Worm (Caenorhabditis elegans) whole organism, L4/young adult: Measurements from ENCODE around the gene ugt-29.
A peak's percentile ranks its signal among the peaks of the same experiment; 100 is the strongest.

Source experiments
- W03F9.2 ChIP-seq: fragments of 150-350 bp; optimal IDR thresholded peaks from 2 replicates; lab custom pipeline; 2014; ENCODE audit warnings: missing biosample characterization, missing genetic modification characterization
- dao-5 ChIP-seq: sonication (generic microtip); optimal IDR thresholded peaks from 2 replicates; lab custom pipeline; 2016; ENCODE audit warnings: missing genotype, missing genetic modification characterization, moderate library complexity, missing compliant biosample characterization
- him-1 ChIP-seq: sonication (generic microtip); optimal IDR thresholded peaks from 2 replicates; lab custom pipeline; 2016; ENCODE audit warnings: missing genotype, missing genetic modification reagents, missing genetic modification characterization, missing compliant biosample characterization

ugt-29 gene

DNA sequence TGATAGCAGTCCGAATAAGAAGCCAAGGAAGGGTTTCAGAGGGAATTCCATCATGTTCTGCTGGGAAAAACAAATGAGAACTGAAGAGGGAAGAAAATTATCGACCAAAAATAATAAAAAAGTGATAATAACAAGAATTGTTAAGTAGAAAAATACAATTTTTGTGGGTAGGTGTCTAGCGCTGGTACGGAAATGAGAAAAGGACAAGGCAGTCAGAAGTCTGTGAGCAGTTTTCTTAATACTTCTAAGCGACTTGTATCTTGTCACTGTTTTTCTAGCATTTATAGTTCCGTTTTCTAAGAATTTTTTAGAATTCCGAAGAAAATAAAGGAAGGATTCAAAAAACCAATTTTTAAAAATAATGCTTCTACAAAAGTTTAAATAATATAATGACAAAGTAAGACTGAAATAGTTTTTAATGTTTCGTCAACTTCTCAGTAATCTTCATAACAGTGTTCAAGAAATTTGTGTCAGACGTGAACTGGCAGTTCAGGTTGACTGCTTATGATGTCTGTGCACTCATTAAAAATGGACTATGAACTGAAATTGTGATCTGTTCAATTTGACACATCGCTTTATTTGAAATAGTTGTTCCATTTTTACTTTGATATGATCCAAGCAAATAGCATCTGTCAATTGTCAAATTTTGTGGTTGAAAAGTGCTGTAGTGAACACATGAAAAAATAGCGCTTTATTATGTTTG, 6.5 kb downstream of the ugt-29 start, which contains the start of gene srx-4:
Gene srx-4 (minus strand): TSS at position 51 of the 703 bp plus-strand sequence.
- TF ChIP-seq W03F9.2 (no peak), dao-5 (no peak), him-1 (tag; lab: Kevin White, UChicago) (no peak)

- TF ChIP-seq him-1 (tag; lab: Kevin White, UChicago) (no peak), W03F9.2 (no peak), dao-5 (no peak)
Observed at ce11 chrV:689538-689937, 9.9 kb downstream of the ugt-29 start.

DNA sequence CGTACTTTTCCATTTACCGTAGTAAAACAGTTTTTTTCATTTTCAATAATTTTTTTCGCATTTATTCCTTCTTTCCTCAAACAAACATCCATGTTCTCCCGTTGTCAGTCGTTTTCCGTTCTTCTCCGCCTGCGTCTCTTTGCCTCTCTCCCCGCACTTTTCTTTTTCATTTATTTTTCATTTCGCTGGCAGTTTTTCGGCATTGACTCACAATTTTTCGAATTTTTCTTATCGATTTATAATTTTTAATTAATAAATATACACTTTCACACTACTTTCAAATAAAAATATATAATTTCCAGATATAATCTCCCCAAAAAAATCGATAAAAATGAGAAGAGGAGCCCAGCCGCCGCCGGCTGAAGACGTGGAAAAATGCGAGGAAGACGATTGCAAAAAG, 12.0 kb downstream of the ugt-29 start, which contains the start of gene H25P19.1:
Gene H25P19.1 (plus strand): TSS at position 301 of the 400 bp plus-strand sequence.
- TF ChIP-seq W03F9.2 (no peak), dao-5 (no peak), him-1 (tag; lab: Kevin White, UChicago) (no peak)

- TF ChIP-seq him-1 (tag; lab: Kevin White, UChicago), result no peak
- TF ChIP-seq dao-5, result no peak
- no peak for TF ChIP-seq W03F9.2
Observed at ce11 chrV:683858-684257, 15.5 kb downstream of the ugt-29 start, which contains the start of gene F31F4.1. F31F4.1 (plus strand) TSS chrV:684060.

DNA sequence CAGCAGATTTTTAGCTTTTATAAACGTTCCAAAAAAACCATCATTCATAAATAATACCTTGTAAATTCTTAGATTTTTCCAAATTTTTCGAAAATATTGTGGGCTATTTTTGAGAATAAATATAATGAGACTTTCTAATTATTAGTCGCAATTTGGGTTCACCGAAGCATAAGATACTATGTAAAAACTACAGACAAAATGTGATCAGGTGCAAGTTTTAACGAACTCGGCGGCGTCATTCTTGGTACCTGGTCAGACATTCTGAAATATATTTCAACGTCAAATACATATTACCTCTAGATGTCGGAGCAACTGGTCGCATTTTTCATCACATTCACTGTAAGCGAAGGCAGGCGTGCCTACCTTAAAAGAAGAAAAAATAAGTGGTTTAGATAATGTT, 17.4 kb downstream of the ugt-29 start, which contains the start of gene srx-23:
Gene srx-23 (plus strand): TSS at position 301 of the 400 bp plus-strand sequence.
- TF ChIP-seq dao-5 (no peak), W03F9.2 (no peak)

- TF ChIP-seq him-1 (tag; lab: Kevin White, UChicago) (no peak), dao-5 (no peak), W03F9.2 (no peak)
Observed at ce11 chrV:679663-680062, 19.7 kb downstream of the ugt-29 start, which contains the start of gene srx-22. srx-22 (plus strand) TSS chrV:679963.

DNA sequence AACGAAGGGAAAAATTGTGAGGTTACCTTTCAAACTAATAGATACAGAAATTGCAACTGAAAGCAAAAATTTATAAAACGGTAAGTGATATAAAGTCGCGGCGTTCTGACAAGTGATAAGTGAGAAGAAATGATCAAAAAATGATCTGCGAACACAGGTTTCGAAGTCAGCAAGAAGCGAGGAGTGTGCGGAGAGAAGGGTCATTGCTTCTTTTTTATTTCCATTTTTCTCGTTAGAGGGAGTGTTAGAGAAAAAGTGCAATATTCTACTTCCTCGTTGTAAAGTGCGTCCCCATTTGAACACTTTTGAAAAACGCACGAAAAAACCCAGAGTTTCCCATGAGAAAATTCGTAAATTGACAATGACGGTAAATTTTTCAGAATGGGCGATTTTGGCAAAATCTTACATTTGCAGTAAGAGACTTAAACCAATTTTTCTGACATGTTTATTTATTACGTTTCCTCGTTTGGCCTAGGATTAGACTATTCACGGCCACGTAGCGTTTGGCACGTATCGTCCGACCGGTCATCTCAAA, 22.8 kb downstream of the ugt-29 start, which contains the start of the genes fbxa-72 and srx-21:
Gene fbxa-72 (minus strand): TSS at position 204 of the 535 bp plus-strand sequence.
Gene srx-21 (plus strand): TSS at position 485 of the 535 bp plus-strand sequence.
- TF ChIP-seq W03F9.2, result peak; percentile 4
- no peak for TF ChIP-seq him-1 (tag; lab: Kevin White, UChicago)
- TF ChIP-seq dao-5, result no peak

- TF ChIP-seq dao-5 (no peak), W03F9.2 (no peak), him-1 (tag; lab: Kevin White, UChicago) (no peak)
Observed at ce11 chrV:676090-676489, 23.3 kb downstream of the ugt-29 start.

- TF ChIP-seq dao-5 (no peak), him-1 (tag; lab: Kevin White, UChicago) (no peak), W03F9.2 (no peak)
Observed at ce11 chrV:674213-674612, 25.2 kb downstream of the ugt-29 start, which contains the start of gene sru-25. sru-25 (minus strand) TSS chrV:674313.

ce11 chrV:671342-671741, 28.0 kb downstream of the ugt-29 start, which contains the start of gene sru-24:
sru-24 (minus strand) TSS chrV:671442.
- no peak for TF ChIP-seq dao-5
- TF ChIP-seq him-1 (tag; lab: Kevin White, UChicago), result no peak
- TF ChIP-seq W03F9.2, result no peak

DNA sequence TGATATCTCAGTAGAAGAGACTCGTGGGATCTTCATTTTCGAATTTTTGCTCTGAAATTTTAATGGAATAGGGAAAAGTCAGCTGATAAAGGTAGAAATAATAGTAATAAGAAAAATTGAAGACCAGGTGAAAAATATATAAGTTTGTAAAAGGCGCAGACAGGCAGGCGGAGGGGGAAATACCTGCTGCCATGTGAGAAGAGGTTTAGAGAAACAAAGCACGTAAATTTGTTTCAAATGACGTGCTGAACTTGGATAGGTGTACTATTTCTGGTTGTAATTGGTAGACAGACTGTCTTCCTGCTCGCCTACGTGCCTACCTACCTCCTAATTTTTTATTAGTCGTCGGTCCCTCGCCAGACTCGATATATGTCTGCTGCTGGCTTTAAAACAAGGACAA, 31.9 kb downstream of the ugt-29 start, which contains the start of gene nhr-180:
Gene nhr-180 (minus strand): TSS at position 52 of the 400 bp plus-strand sequence.
- TF ChIP-seq dao-5 (no peak), W03F9.2 (no peak), him-1 (tag; lab: Kevin White, UChicago) (no peak)

ce11 chrV:664337-664847, 35.0 kb downstream of the ugt-29 start, which contains the start of the genes F31F4.11 and srh-266:
F31F4.11 (minus strand) TSS chrV:664437.
srh-266 (plus strand) TSS chrV:664797.
- TF ChIP-seq W03F9.2 (no peak), him-1 (tag; lab: Kevin White, UChicago) (no peak), dao-5 (no peak)

- TF ChIP-seq him-1 (tag; lab: Kevin White, UChicago) (no peak), W03F9.2 (no peak), dao-5 (no peak)
Observed at ce11 chrV:660210-660609, 39.2 kb downstream of the ugt-29 start, which contains the start of gene F31F4.17. F31F4.17 (minus strand) TSS chrV:660310.

DNA sequence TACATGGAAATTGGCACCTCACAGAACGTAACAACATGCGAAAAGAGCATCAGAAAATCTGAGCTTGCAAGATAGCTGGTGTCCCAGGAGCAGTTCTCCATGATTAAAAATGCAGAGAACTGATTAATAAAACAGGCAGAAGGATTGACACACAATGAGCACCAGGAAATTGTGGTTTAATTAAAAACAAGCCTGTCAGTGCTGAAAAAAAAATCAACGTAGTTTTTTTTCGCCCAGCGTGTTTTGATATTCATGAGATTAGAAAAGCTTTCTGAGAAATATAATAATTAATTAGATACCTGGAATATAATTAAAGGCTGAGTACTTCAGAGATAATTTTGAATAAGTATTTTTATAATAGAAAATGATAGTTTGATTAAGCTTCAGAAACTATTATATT, 41.7 kb downstream of the ugt-29 start, which contains the start of gene srh-246:
Gene srh-246 (minus strand): TSS at position 101 of the 400 bp plus-strand sequence.
- no peak for TF ChIP-seq dao-5
- TF ChIP-seq him-1 (tag; lab: Kevin White, UChicago), result no peak
- TF ChIP-seq W03F9.2, result no peak
